Fruit fly (Drosophila melanogaster) whole organism, embryonic: ENCODE measurements around the gene Tim9b.
A peak's percentile ranks its signal among the peaks of the same experiment; 100 is the strongest.

Experiments
- Abd-B ChIP-seq: fragments of 200-800 bp; sonication (Bioruptor generic); optimal IDR thresholded peaks from 2 replicates; lab custom pipeline; 2018; ENCODE audit warnings: missing biosample characterization, mild to moderate bottlenecking, missing genetic modification characterization, moderate library complexity
- Adf1 ChIP-seq: fragments of 200-800 bp; sonication (Bioruptor generic); IDR thresholded peaks from 2 replicates; pipeline ENCODE4 v1.3.6; 2022; ENCODE audit warnings: missing biosample characterization, missing genetic modification characterization
- Awh ChIP-seq: fragments of 200-800 bp; sonication (Bioruptor generic); IDR thresholded peaks from 2 replicates; pipeline ENCODE4, ENCODE4 v1.3.6; 2022; ENCODE audit warnings: missing biosample characterization, missing genetic modification characterization
- BEAF-32 ChIP-seq: fragments of 200-800 bp; sonication (Bioruptor generic); optimal IDR thresholded peaks from 3 replicates; lab custom pipeline; 2017; ENCODE audit warnings: missing biosample characterization, missing genetic modification characterization, mild to moderate bottlenecking, moderate library complexity, missing genetic modification reagents
- CG10543 ChIP-seq: fragments of 200-800 bp; sonication (Bioruptor generic); optimal IDR thresholded peaks from 3 replicates; lab custom pipeline; 2017; ENCODE audit warnings: missing biosample characterization, mild to moderate bottlenecking, missing genetic modification characterization, moderate library complexity
- CG11560 ChIP-seq: fragments of 200-800 bp; sonication (Bioruptor generic); IDR thresholded peaks from 3 replicates; pipeline ENCODE4 v1.3.6; 2022; ENCODE audit warnings: missing biosample characterization, missing genetic modification characterization
- CG13424 ChIP-seq: fragments of 200-800 bp; sonication (Bioruptor generic); optimal IDR thresholded peaks from 2 replicates; lab custom pipeline; 2019; ENCODE audit warnings: missing biosample characterization, mild to moderate bottlenecking, missing genetic modification characterization, moderate library complexity
- CG14860 ChIP-seq: fragments of 200-800 bp; sonication (Bioruptor generic); IDR thresholded peaks from 3 replicates; pipeline ENCODE4 v1.3.6; 2022; ENCODE audit warnings: missing biosample characterization, missing genetic modification characterization; ENCODE audit not compliant: partially characterized antibody
- CG16813 ChIP-seq: fragments of 200-800 bp; sonication (Bioruptor generic); IDR thresholded peaks from 3 replicates; pipeline ENCODE4 v1.3.6; 2022; ENCODE audit warnings: missing biosample characterization, missing genetic modification characterization; ENCODE audit not compliant: partially characterized antibody
- CG18599 ChIP-seq: fragments of 200-800 bp; sonication (Bioruptor generic); optimal IDR thresholded peaks from 3 replicates; lab custom pipeline; 2017; ENCODE audit warnings: missing biosample characterization, missing genetic modification characterization, mild to moderate bottlenecking, moderate library complexity, missing genetic modification reagents
- CG2116 ChIP-seq: fragments of 200-800 bp; sonication (Bioruptor generic); optimal IDR thresholded peaks from 3 replicates; lab custom pipeline; 2018; ENCODE audit warnings: missing biosample characterization, mild to moderate bottlenecking, missing genetic modification characterization
- CG30020 ChIP-seq: fragments of 200-800 bp; optimal IDR thresholded peaks from 2 replicates; lab custom pipeline; 2019; ENCODE audit warnings: missing biosample characterization, mild to moderate bottlenecking, missing genetic modification characterization, moderate library complexity
- CG31441 ChIP-seq: fragments of 200-800 bp; sonication (Bioruptor generic); IDR thresholded peaks from 2 replicates; pipeline ENCODE4 v1.3.6; 2022; ENCODE audit warnings: missing biosample characterization, missing genetic modification characterization
- CG34376 ChIP-seq: fragments of 200-800 bp; sonication (Bioruptor generic); optimal IDR thresholded peaks from 2 replicates; lab custom pipeline; 2018; ENCODE audit warnings: missing biosample characterization, mild to moderate bottlenecking, missing genetic modification characterization
- CG5953 ChIP-seq: fragments of 200-800 bp; sonication (Bioruptor generic); IDR thresholded peaks from 2 replicates; pipeline ENCODE4 v1.3.6; 2022; ENCODE audit warnings: missing biosample characterization, missing genetic modification characterization
- CG6683 ChIP-seq: fragments of 200-800 bp; sonication (Bioruptor generic); optimal IDR thresholded peaks from 2 replicates; lab custom pipeline; 2017; ENCODE audit warnings: missing biosample characterization, mild to moderate bottlenecking, missing genetic modification characterization, missing genetic modification reagents
- CG6813 ChIP-seq: fragments of 200-800 bp; sonication (Bioruptor generic); optimal IDR thresholded peaks from 2 replicates; lab custom pipeline; 2017; ENCODE audit warnings: missing biosample characterization, missing genetic modification characterization, mild to moderate bottlenecking, moderate library complexity, missing genetic modification reagents
- CG8924 ChIP-seq: fragments of 200-800 bp; optimal IDR thresholded peaks from 3 replicates; lab custom pipeline; 2019; ENCODE audit warnings: missing biosample characterization, mild to moderate bottlenecking, missing genetic modification characterization, moderate library complexity
- Dref ChIP-seq: fragments of 200-800 bp; sonication (Bioruptor generic); IDR thresholded peaks from 2 replicates; pipeline ENCODE4 v1.3.6; 2022; ENCODE audit warnings: missing biosample characterization, missing genetic modification characterization
- Fer1 ChIP-seq: fragments of 200-800 bp; sonication (Bioruptor generic); optimal IDR thresholded peaks from 2 replicates; lab custom pipeline; 2017; ENCODE audit warnings: missing biosample characterization, mild to moderate bottlenecking, missing genetic modification characterization
- Max ChIP-seq: fragments of 200-800 bp; sonication (Bioruptor generic); optimal IDR thresholded peaks from 2 replicates; lab custom pipeline; 2016; ENCODE audit warnings: missing biosample characterization, mild to moderate bottlenecking, missing genetic modification characterization
- Oli ChIP-seq: fragments of 200-800 bp; sonication (Bioruptor generic); optimal IDR thresholded peaks from 2 replicates; lab custom pipeline; 2018; ENCODE audit warnings: missing biosample characterization, mild to moderate bottlenecking, missing genetic modification characterization, moderate library complexity
- Opbp ChIP-seq: fragments of 200-800 bp; sonication (Bioruptor generic); IDR thresholded peaks from 3 replicates; pipeline ENCODE4 v1.3.6; 2022; ENCODE audit warnings: missing biosample characterization, missing genetic modification characterization; ENCODE audit not compliant: partially characterized antibody
- Pdp1 ChIP-seq, 2 experiments: fragments of 200-800 bp; sonication (Bioruptor generic); optimal IDR thresholded peaks; 3 replicates each; lab custom pipeline; 2016; ENCODE audit warnings: missing biosample characterization in 2 of 2, missing genetic modification characterization in 2 of 2, mild to moderate bottlenecking in 1 of 2, moderate library complexity in 1 of 2
- Scr ChIP-seq: fragments of 200-800 bp; sonication (Bioruptor generic); IDR thresholded peaks from 2 replicates; pipeline ENCODE4 v1.3.6; 2022; ENCODE audit warnings: missing biosample characterization, missing genetic modification characterization; ENCODE audit not compliant: partially characterized antibody
- Sry-β ChIP-seq: fragments of 200-800 bp; sonication (Bioruptor generic); optimal IDR thresholded peaks from 2 replicates; lab custom pipeline; 2018; ENCODE audit warnings: missing biosample characterization, mild to moderate bottlenecking, missing genetic modification characterization, moderate library complexity
- amos ChIP-seq: fragments of 200-800 bp; sonication (Bioruptor generic); IDR thresholded peaks from 2 replicates; pipeline ENCODE4 v1.3.6; 2022; ENCODE audit warnings: missing biosample characterization, missing genetic modification characterization; ENCODE audit not compliant: partially characterized antibody
- croc ChIP-seq: fragments of 200-800 bp; sonication (Bioruptor generic); conservative IDR thresholded peaks from 3 replicates; pipeline ENCODE4 v1.3.6; 2022; ENCODE audit warnings: missing biosample characterization, missing genetic modification characterization
- crol ChIP-seq: fragments of 200-800 bp; sonication (Bioruptor generic); IDR thresholded peaks from 2 replicates; pipeline ENCODE4 v1.3.6; 2022; ENCODE audit warnings: missing biosample characterization, missing genetic modification characterization
- cwo ChIP-seq: fragments of 200-800 bp; sonication (Bioruptor generic); optimal IDR thresholded peaks from 3 replicates; lab custom pipeline; 2017; ENCODE audit warnings: missing biosample characterization, missing genetic modification characterization, mild to moderate bottlenecking, moderate library complexity, missing genetic modification reagents
- dmrt11E ChIP-seq: fragments of 200-800 bp; sonication (Bioruptor generic); optimal IDR thresholded peaks from 3 replicates; lab custom pipeline; 2018; ENCODE audit warnings: missing biosample characterization, mild to moderate bottlenecking, missing genetic modification characterization, moderate library complexity
- en ChIP-seq: fragments of 200-800 bp; sonication (Bioruptor generic); optimal IDR thresholded peaks from 2 replicates; lab custom pipeline; 2016; ENCODE audit warnings: missing biosample characterization, missing genetic modification characterization
- exex ChIP-seq: fragments of 200-800 bp; sonication (Bioruptor generic); optimal IDR thresholded peaks from 4 replicates; lab custom pipeline; 2018; ENCODE audit warnings: missing biosample characterization, mild to moderate bottlenecking, missing genetic modification characterization, moderate library complexity
- kni ChIP-seq: fragments of 200-800 bp; sonication (Bioruptor generic); optimal IDR thresholded peaks from 3 replicates; lab custom pipeline; 2017; ENCODE audit warnings: mild to moderate bottlenecking, missing biosample characterization, missing genetic modification reagents, missing genetic modification characterization
- nerfin-2 ChIP-seq: fragments of 200-800 bp; sonication (Bioruptor generic); IDR thresholded peaks from 2 replicates; pipeline ENCODE4 v1.3.6; 2022; ENCODE audit warnings: missing biosample characterization, missing genetic modification characterization; ENCODE audit not compliant: partially characterized antibody
- nom ChIP-seq: fragments of 200-800 bp; sonication (Bioruptor generic); optimal IDR thresholded peaks from 2 replicates; lab custom pipeline; 2017; ENCODE audit warnings: missing biosample characterization, missing genetic modification characterization, mild to moderate bottlenecking, moderate library complexity, missing genetic modification reagents
- oc ChIP-seq: fragments of 200-800 bp; sonication (Bioruptor generic); optimal IDR thresholded peaks from 2 replicates; lab custom pipeline; 2018; ENCODE audit warnings: missing biosample characterization, mild to moderate bottlenecking, missing genetic modification characterization, moderate library complexity
- onecut ChIP-seq: fragments of 200-800 bp; sonication (Bioruptor generic); IDR thresholded peaks from 2 replicates; pipeline ENCODE4 v1.3.6; 2022; ENCODE audit warnings: missing biosample characterization, missing genetic modification characterization
- otp ChIP-seq: fragments of 200-800 bp; sonication (Bioruptor generic); IDR thresholded peaks from 3 replicates; pipeline ENCODE4, ENCODE4 v1.3.6; 2022; ENCODE audit warnings: missing biosample characterization, missing genetic modification characterization
- pfk ChIP-seq: fragments of 200-800 bp; sonication (Bioruptor generic); optimal IDR thresholded peaks from 2 replicates; lab custom pipeline; 2018; ENCODE audit warnings: missing biosample characterization, mild to moderate bottlenecking, missing genetic modification characterization, moderate library complexity
- seq ChIP-seq: fragments of 200-800 bp; sonication (Bioruptor generic); IDR thresholded peaks from 2 replicates; pipeline ENCODE4 v1.3.6; 2022; ENCODE audit warnings: missing biosample characterization, missing genetic modification characterization
- sima ChIP-seq: fragments of 200-800 bp; sonication (Bioruptor generic); optimal IDR thresholded peaks from 2 replicates; lab custom pipeline; 2016; ENCODE audit warnings: missing biosample characterization, missing genetic modification characterization
- sr ChIP-seq: fragments of 200-800 bp; sonication (Bioruptor generic); IDR thresholded peaks from 3 replicates; pipeline ENCODE4 v1.3.6; 2022; ENCODE audit warnings: missing biosample characterization, missing genetic modification characterization
- sug ChIP-seq: fragments of 200-800 bp; optimal IDR thresholded peaks from 2 replicates; lab custom pipeline; 2019; ENCODE audit warnings: missing biosample characterization, mild to moderate bottlenecking, missing genetic modification characterization, moderate library complexity
- toy ChIP-seq: fragments of 200-800 bp; sonication (Bioruptor generic); IDR thresholded peaks from 2 replicates; pipeline ENCODE4 v1.3.6; 2022; ENCODE audit warnings: missing biosample characterization, missing genetic modification characterization
- twi ChIP-seq: fragments of 200-800 bp; optimal IDR thresholded peaks from 2 replicates; lab custom pipeline; 2019; ENCODE audit warnings: missing biosample characterization, mild to moderate bottlenecking, missing genetic modification characterization, moderate library complexity
- unc-4 ChIP-seq: fragments of 200-800 bp; sonication (Bioruptor generic); IDR thresholded peaks from 2 replicates; pipeline ENCODE4 v1.3.6; 2022; ENCODE audit warnings: missing biosample characterization, missing genetic modification characterization; ENCODE audit not compliant: partially characterized antibody
- zfh1 ChIP-seq: fragments of 200-800 bp; sonication (Bioruptor generic); IDR thresholded peaks from 3 replicates; pipeline ENCODE4 v1.3.6; 2022; ENCODE audit warnings: missing biosample characterization, missing genetic modification characterization

The Tim9b gene

DNA sequence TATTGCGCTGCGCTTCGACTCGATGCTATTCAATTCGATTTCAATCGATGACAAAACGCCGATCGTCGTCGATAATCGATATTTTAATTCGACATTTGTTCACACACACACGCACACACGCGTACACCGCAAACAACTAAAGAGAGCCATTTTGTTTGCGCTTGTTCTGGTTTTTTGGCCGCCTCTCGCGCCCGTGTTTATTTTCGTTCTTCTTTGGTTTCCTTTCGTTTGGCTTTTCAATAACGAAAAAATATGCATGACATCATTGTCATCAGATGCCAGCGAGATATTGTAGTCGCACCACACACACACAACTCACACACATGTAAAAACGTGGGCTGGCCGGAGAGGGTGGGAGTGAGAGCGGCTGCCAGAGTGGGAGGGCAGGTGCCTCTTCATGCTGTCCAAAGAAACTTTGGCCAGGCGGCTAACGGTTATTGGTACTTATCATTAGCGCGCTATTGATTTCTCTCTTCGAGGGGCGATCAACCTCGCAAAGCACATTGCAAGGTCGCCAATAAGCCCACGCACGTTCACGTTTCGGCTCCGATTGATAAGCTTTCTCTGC lies 10.2 kb downstream of the Tim9b start (continued):
- no peak for TF ChIP-seq Max (GFP tag; lab: Kevin White, UChicago)
- peak; percentile 16 for TF ChIP-seq pfk (GFP tag; lab: Kevin White, UChicago)
- 0 out of 3 replicates have a peak, but pooled peaks have one; percentile 36 for TF ChIP-seq sr (GFP tag; lab: Robert Waterston, UW)
- TF ChIP-seq otp (GFP tag; lab: Robert Waterston, UW): no peak
- TF ChIP-seq Dref: peak; percentile 58
- TF ChIP-seq sug: peak; percentile 76
- peak; percentile 20; the same call in 1 of the 2 replicates for TF ChIP-seq onecut
- TF ChIP-seq CG11560 (tag; lab: Robert Waterston, UW): no peak
- TF ChIP-seq CG8924: peak; percentile 21
- peak; percentile 55 for TF ChIP-seq CG16813 (GFP tag; lab: Robert Waterston, UW)
- TF ChIP-seq CG5953 (GFP tag; lab: Robert Waterston, UW): no peak
- peak; percentile 13; the same call in 1 of the 2 replicates for TF ChIP-seq Adf1
- TF ChIP-seq cwo (GFP tag; lab: Kevin White, UChicago): peak; percentile 93
- TF ChIP-seq dmrt11E (tag; lab: Kevin White, UChicago): no peak
- peak; percentile 38 for TF ChIP-seq CG2116
- TF ChIP-seq twi (tag; lab: Kevin White, UChicago): peak; percentile 22
- no peak for TF ChIP-seq CG6683 (GFP tag; lab: Kevin White, UChicago)
- TF ChIP-seq crol (GFP tag; lab: Robert Waterston, UW): peak; percentile 61
- TF ChIP-seq CG6813 (GFP tag; lab: Kevin White, UChicago): peak; percentile 50
- TF ChIP-seq seq (GFP tag; lab: Robert Waterston, UW): no peak
- TF ChIP-seq Abd-B (GFP tag; lab: Kevin White, UChicago): no peak
- no peak for TF ChIP-seq croc (GFP tag; lab: Robert Waterston, UW)
- peak in 1 of 2 experiments; percentile 43 for TF ChIP-seq Pdp1 (GFP tag; optimal IDR thresholded peaks at IDR 0.05; lab: Kevin White, UChicago)
- TF ChIP-seq Opbp: peak; percentile 55; the same call in 2 of the 3 replicates
- peak; percentile 24 for TF ChIP-seq oc (tag; lab: Kevin White, UChicago)
- TF ChIP-seq CG14860 (GFP tag; lab: Robert Waterston, UW): peak; percentile 56; the same call in 1 of the 3 replicates
- no peak for TF ChIP-seq CG30020 (tag; lab: Kevin White, UChicago)
- peak; percentile 86 for TF ChIP-seq CG34376 (GFP tag; lab: Kevin White, UChicago)
- TF ChIP-seq sima (GFP tag; lab: Kevin White, UChicago): no peak
- TF ChIP-seq Sry-β (GFP tag; lab: Kevin White, UChicago): no peak
- TF ChIP-seq CG10543 (GFP tag; lab: Kevin White, UChicago): peak; percentile 82
- peak; percentile 26 for TF ChIP-seq nom (GFP tag; lab: Kevin White, UChicago)
- TF ChIP-seq en (GFP tag; lab: Kevin White, UChicago): no peak
- peak; percentile 45; the same call in 1 of the 2 replicates for TF ChIP-seq amos (GFP tag; lab: Robert Waterston, UW)
- no peak for TF ChIP-seq CG31441 (GFP tag; lab: Robert Waterston, UW)
- no peak for TF ChIP-seq Oli (tag; lab: Kevin White, UChicago)
- TF ChIP-seq toy: no peak
- TF ChIP-seq Awh: peak; percentile 72
- peak; percentile 25 for TF ChIP-seq BEAF-32 (GFP tag; lab: Kevin White, UChicago)
- TF ChIP-seq nerfin-2 (GFP tag; lab: Robert Waterston, UW): peak; percentile 59
- peak; percentile 32 for TF ChIP-seq CG18599 (GFP tag; lab: Kevin White, UChicago)
- TF ChIP-seq CG13424 (tag; lab: Kevin White, UChicago): no peak
- peak; percentile 62 for TF ChIP-seq exex (tag; lab: Kevin White, UChicago)
- peak; percentile 32 for TF ChIP-seq unc-4 (GFP tag; lab: Robert Waterston, UW)
- TF ChIP-seq kni (GFP tag; lab: Kevin White, UChicago): peak; percentile 82
- TF ChIP-seq Scr (GFP tag; lab: Robert Waterston, UW): peak; percentile 49; the same call in 1 of the 2 replicates
- TF ChIP-seq zfh1 (GFP tag; lab: Robert Waterston, UW): peak; percentile 14; the same call in 1 of the 3 replicates
- TF ChIP-seq Fer1 (GFP tag; lab: Kevin White, UChicago): peak; percentile 11
